Worm (Caenorhabditis elegans) whole organism, mixed stage, embryonic: ENCODE measurements around the gene rbm-22.

ENCODE experiments used
- M03D4.4 ChIP-seq: sonication (generic microtip); optimal IDR thresholded peaks from 2 replicates; lab custom pipeline; 2017; ENCODE audit warnings: mild to moderate bottlenecking, missing genetic modification characterization, missing compliant biosample characterization
- bed-3 ChIP-seq: fragments of 200-800 bp; sonication (Bioruptor generic); optimal IDR thresholded peaks from 3 replicates; lab custom pipeline; 2018; ENCODE audit warnings: mild to moderate bottlenecking, missing genetic modification characterization, moderate library complexity, missing compliant biosample characterization
- blmp-1 ChIP-seq: fragments of 150-350 bp; optimal IDR thresholded peaks from 2 replicates; lab custom pipeline; 2014; ENCODE audit warnings: missing biosample characterization, missing genetic modification characterization
- ceh-39 ChIP-seq: fragments of 150-350 bp; optimal IDR thresholded peaks from 2 replicates; lab custom pipeline; 2014; ENCODE audit warnings: missing biosample characterization, missing genetic modification characterization
- ceh-43 ChIP-seq: fragments of 200-800 bp; sonication (Bioruptor generic); optimal IDR thresholded peaks from 2 replicates; lab custom pipeline; 2018; ENCODE audit warnings: mild to moderate bottlenecking, missing genetic modification characterization, moderate library complexity, missing compliant biosample characterization
- ceh-83 ChIP-seq: fragments of 200-800 bp; sonication (Bioruptor generic); optimal IDR thresholded peaks from 2 replicates; lab custom pipeline; 2018; ENCODE audit warnings: mild to moderate bottlenecking, missing genetic modification characterization, missing compliant biosample characterization
- cnd-1 ChIP-seq: fragments of 200-800 bp; sonication (Bioruptor generic); optimal IDR thresholded peaks from 2 replicates; lab custom pipeline; 2018; ENCODE audit warnings: mild to moderate bottlenecking, missing genetic modification characterization, missing compliant biosample characterization
- drap-1 ChIP-seq: fragments of 200-800 bp; sonication (Bioruptor generic); optimal IDR thresholded peaks from 3 replicates; lab custom pipeline; 2018; ENCODE audit warnings: mild to moderate bottlenecking, missing genetic modification characterization, missing compliant biosample characterization
- elt-1 ChIP-seq: sonication (generic microtip); optimal IDR thresholded peaks from 2 replicates; lab custom pipeline; 2017; ENCODE audit warnings: missing genetic modification characterization, mild to moderate bottlenecking, missing compliant biosample characterization, antibody characterized with exemption, moderate library complexity, borderline replicate concordance; ENCODE audit not compliant: insufficient read depth
- flh-1 ChIP-seq: fragments of 200-800 bp; sonication (Bioruptor generic); optimal IDR thresholded peaks from 2 replicates; lab custom pipeline; 2018; ENCODE audit warnings: mild to moderate bottlenecking, missing genetic modification characterization, moderate library complexity, missing compliant biosample characterization
- ham-2 ChIP-seq: fragments of 200-800 bp; sonication (Bioruptor generic); optimal IDR thresholded peaks from 2 replicates; lab custom pipeline; 2018; ENCODE audit warnings: mild to moderate bottlenecking, missing genetic modification characterization, missing compliant biosample characterization
- hlh-1 ChIP-seq: fragments of 150-350 bp; optimal IDR thresholded peaks from 2 replicates; lab custom pipeline; 2014; ENCODE audit warnings: missing biosample characterization, missing genetic modification reagents, missing genetic modification characterization
- lin-13 ChIP-seq: fragments of 150-350 bp; optimal IDR thresholded peaks from 2 replicates; lab custom pipeline; 2014; ENCODE audit warnings: missing biosample characterization, missing genetic modification characterization
- lsy-2 ChIP-seq: fragments of 150-350 bp; optimal IDR thresholded peaks from 2 replicates; lab custom pipeline; 2014; ENCODE audit warnings: missing biosample characterization, missing genetic modification characterization
- mep-1 ChIP-seq: fragments of 150-350 bp; optimal IDR thresholded peaks from 2 replicates; lab custom pipeline; 2017; ENCODE audit warnings: missing biosample characterization, missing genetic modification reagents, missing genetic modification characterization, inconsistent platforms
- mls-2 ChIP-seq: sonication (generic microtip); optimal IDR thresholded peaks from 2 replicates; lab custom pipeline; 2016; ENCODE audit warnings: mild to moderate bottlenecking, missing genetic modification characterization, moderate library complexity, missing compliant biosample characterization
- nhr-12 ChIP-seq: fragments of 150-350 bp; optimal IDR thresholded peaks from 2 replicates; lab custom pipeline; 2014; ENCODE audit warnings: missing biosample characterization, missing genetic modification characterization
- nhr-2 ChIP-seq: fragments of 150-350 bp; optimal IDR thresholded peaks from 2 replicates; lab custom pipeline; 2014; ENCODE audit warnings: missing biosample characterization, missing genetic modification characterization
- nhr-237 ChIP-seq: fragments of 150-350 bp; optimal IDR thresholded peaks from 2 replicates; lab custom pipeline; 2014; ENCODE audit warnings: missing biosample characterization, missing genetic modification characterization
- nhr-28 ChIP-seq: fragments of 150-350 bp; optimal IDR thresholded peaks from 2 replicates; lab custom pipeline; 2014; ENCODE audit warnings: missing biosample characterization, missing genetic modification characterization
- nhr-76 ChIP-seq: sonication (generic microtip); optimal IDR thresholded peaks from 2 replicates; lab custom pipeline; 2017; ENCODE audit warnings: missing biosample characterization, missing genetic modification characterization
- pha-4 ChIP-seq: fragments of 150-350 bp; optimal IDR thresholded peaks from 2 replicates; lab custom pipeline; 2018; ENCODE audit warnings: missing biosample characterization, missing genetic modification reagents, missing genetic modification characterization
- sem-2 ChIP-seq: fragments of 200-800 bp; sonication (Bioruptor generic); optimal IDR thresholded peaks from 2 replicates; lab custom pipeline; 2018; ENCODE audit warnings: mild to moderate bottlenecking, missing genetic modification characterization, missing compliant biosample characterization
- sptf-1 ChIP-seq: sonication (generic microtip); optimal IDR thresholded peaks from 2 replicates; lab custom pipeline; 2017; ENCODE audit warnings: mild to moderate bottlenecking, missing genetic modification characterization, moderate library complexity, missing compliant biosample characterization
- tbx-8 ChIP-seq: fragments of 200-800 bp; sonication (Bioruptor generic); optimal IDR thresholded peaks from 2 replicates; lab custom pipeline; 2018; ENCODE audit warnings: mild to moderate bottlenecking, missing genetic modification characterization, moderate library complexity, missing compliant biosample characterization
- unc-120 ChIP-seq: sonication (generic microtip); optimal IDR thresholded peaks from 2 replicates; lab custom pipeline; 2017; ENCODE audit warnings: missing genetic modification characterization, missing compliant biosample characterization; ENCODE audit not compliant: poor library complexity, severe bottlenecking
- unc-62 ChIP-seq: fragments of 150-350 bp; optimal IDR thresholded peaks from 2 replicates; lab custom pipeline; 2014; ENCODE audit warnings: missing biosample characterization, missing genetic modification reagents, missing genetic modification characterization
- zip-8 ChIP-seq: fragments of 150-350 bp; optimal IDR thresholded peaks from 2 replicates; lab custom pipeline; 2014; ENCODE audit warnings: missing biosample characterization, missing genetic modification characterization
- ztf-11 ChIP-seq: fragments of 150-350 bp; optimal IDR thresholded peaks from 2 replicates; lab custom pipeline; 2014; ENCODE audit warnings: missing biosample characterization, missing genetic modification characterization

rbm-22 gene

DNA sequence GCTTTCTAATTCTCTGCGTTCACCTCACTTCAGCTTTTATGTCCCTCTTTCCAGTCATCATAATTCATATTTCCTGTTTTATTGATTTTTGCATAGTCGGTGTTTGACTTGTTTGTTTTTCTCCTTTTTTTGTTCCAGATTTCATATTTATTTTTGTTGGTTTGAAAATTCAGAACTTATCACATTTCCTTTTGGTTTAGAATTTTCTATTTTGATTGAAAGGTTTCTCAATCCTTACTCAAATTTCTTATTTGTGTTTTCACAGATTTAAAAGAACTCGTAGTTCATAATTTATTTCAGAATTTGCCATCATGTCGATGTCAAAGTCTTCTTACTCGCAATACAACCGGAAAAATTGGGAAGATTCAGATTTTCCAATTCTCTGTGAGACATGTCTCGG is at the start of gene rbm-22:
Gene rbm-22 (plus strand): TSS at position 301 of the 400 bp plus-strand sequence.
- no peak for TF ChIP-seq mep-1 (tag; lab: Kevin White, UChicago)
- TF ChIP-seq, all 35 proteins: peak for 0

ce11 chrIV:10812099-10812498 is 49.1 kb upstream of the rbm-22 start, which contains the start of gene miz-1:
Gene miz-1, plus strand, starts transcription at chrIV:10812399.
- TF ChIP-seq nhr-28 (tag; lab: Kevin White, UChicago), result no peak
- TF ChIP-seq mep-1 (tag; lab: Kevin White, UChicago), result no peak
- no peak for TF ChIP-seq tbx-8 (GFP tag; lab: Kevin White, UChicago)
- no peak for TF ChIP-seq bed-3 (GFP tag; lab: Kevin White, UChicago)
- TF ChIP-seq cnd-1 (tag; lab: Kevin White, UChicago), result no peak
- no peak for TF ChIP-seq nhr-237 (tag; lab: Kevin White, UChicago)
- no peak for TF ChIP-seq pha-4
- TF ChIP-seq nhr-2 (tag; lab: Kevin White, UChicago), result no peak
- no peak for TF ChIP-seq hlh-1
- no peak for TF ChIP-seq lsy-2 (tag; lab: Kevin White, UChicago)
- no peak for TF ChIP-seq nhr-12 (tag; lab: Kevin White, UChicago)
- no peak for TF ChIP-seq lin-13 (tag; lab: Kevin White, UChicago)
- no peak for TF ChIP-seq unc-120
- TF ChIP-seq nhr-76 (tag; lab: Kevin White, UChicago), result no peak
- TF ChIP-seq, all 35 proteins: peak for 0

DNA sequence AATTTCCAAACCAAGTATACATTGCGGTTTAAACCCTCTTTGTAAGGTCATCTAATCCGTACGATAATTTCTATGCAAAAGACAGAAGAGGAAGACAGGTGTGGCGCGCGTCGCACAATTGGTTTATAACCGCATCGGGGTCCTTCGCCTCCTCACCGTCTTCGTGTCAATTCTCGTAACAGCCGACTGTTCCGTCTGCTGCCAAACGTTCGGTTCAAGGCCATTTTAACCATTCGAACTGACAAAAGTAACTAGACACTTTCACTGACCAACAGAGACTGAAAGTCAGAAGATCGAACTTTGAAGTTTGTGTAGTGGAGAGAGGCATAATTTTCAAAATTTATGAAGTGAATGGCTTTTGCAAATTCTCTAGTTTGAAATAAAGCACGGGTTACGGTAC is 45.3 kb upstream of the rbm-22 start:
- TF ChIP-seq blmp-1 (tag; lab: Kevin White, UChicago) (peak; percentile 33), unc-120 (no peak)

- peak; percentile 39 for TF ChIP-seq ztf-11
- TF ChIP-seq pha-4, result peak; percentile 52
- TF ChIP-seq zip-8, result no peak
- TF ChIP-seq mep-1 (tag; lab: Kevin White, UChicago), result peak; percentile 52
- TF ChIP-seq flh-1 (GFP tag; lab: Kevin White, UChicago), result no peak
- no peak for TF ChIP-seq sem-2 (GFP tag; lab: Kevin White, UChicago)
- TF ChIP-seq nhr-76 (tag; lab: Kevin White, UChicago), result no peak
- peak; percentile 31 for TF ChIP-seq unc-62 (GFP tag; lab: Kevin White, UChicago)
- peak; percentile 96 for TF ChIP-seq nhr-2 (tag; lab: Kevin White, UChicago)
- peak; percentile 81 for TF ChIP-seq mls-2
- no peak for TF ChIP-seq bed-3 (GFP tag; lab: Kevin White, UChicago)
- TF ChIP-seq nhr-237 (tag; lab: Kevin White, UChicago), result no peak
- TF ChIP-seq unc-120, result peak; percentile 57
- no peak for TF ChIP-seq tbx-8 (GFP tag; lab: Kevin White, UChicago)
- peak; percentile 81 for TF ChIP-seq ham-2 (GFP tag; lab: Kevin White, UChicago)
- peak; percentile 32 for TF ChIP-seq hlh-1
- TF ChIP-seq blmp-1 (tag; lab: Kevin White, UChicago), result peak; percentile 49
- TF ChIP-seq cnd-1 (tag; lab: Kevin White, UChicago), result peak; percentile 64
- peak; percentile 14 for TF ChIP-seq ceh-39
- peak; percentile 38 for TF ChIP-seq lin-13 (tag; lab: Kevin White, UChicago)
- peak; percentile 10 for TF ChIP-seq M03D4.4
- TF ChIP-seq ceh-43 (GFP tag; lab: Kevin White, UChicago), result no peak
- TF ChIP-seq sptf-1, result peak; percentile 72
- peak; percentile 58 for TF ChIP-seq drap-1 (GFP tag; lab: Kevin White, UChicago)
Measured at ce11 chrIV:10817030-10817429, 44.2 kb upstream of the rbm-22 start.

DNA sequence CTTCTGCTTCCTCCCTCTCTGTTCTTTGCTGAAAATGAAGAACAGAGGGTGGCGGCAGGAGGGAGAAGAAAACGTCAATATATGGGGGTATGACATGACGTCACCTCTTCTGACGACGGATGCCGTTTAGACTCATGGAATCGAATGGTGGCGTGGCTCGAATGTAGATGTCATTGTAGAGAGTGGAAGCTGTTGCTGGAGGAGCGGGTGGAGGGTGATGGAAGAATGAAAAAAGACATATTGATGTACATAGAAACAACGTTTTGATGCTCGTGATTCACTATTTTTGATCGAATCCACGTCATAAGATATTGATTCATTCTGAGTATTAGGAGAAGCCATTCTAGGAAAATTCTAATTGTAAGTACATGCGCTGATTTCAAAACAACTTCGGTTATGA is 42.2 kb upstream of the rbm-22 start:
- TF ChIP-seq nhr-237 (tag; lab: Kevin White, UChicago) (no peak), mls-2 (no peak), ceh-43 (GFP tag; lab: Kevin White, UChicago) (no peak), hlh-1 (no peak), ceh-83 (GFP tag; lab: Kevin White, UChicago) (no peak), nhr-12 (tag; lab: Kevin White, UChicago) (no peak), mep-1 (tag; lab: Kevin White, UChicago) (no peak)
- TF ChIP-seq, all 35 proteins: peak for 0

- TF ChIP-seq cnd-1 (tag; lab: Kevin White, UChicago) (no peak), nhr-2 (tag; lab: Kevin White, UChicago) (no peak), tbx-8 (GFP tag; lab: Kevin White, UChicago) (no peak), hlh-1 (no peak), nhr-12 (tag; lab: Kevin White, UChicago) (no peak), lsy-2 (tag; lab: Kevin White, UChicago) (no peak), nhr-28 (tag; lab: Kevin White, UChicago) (no peak), ceh-43 (GFP tag; lab: Kevin White, UChicago) (no peak), elt-1 (tag; lab: Kevin White, UChicago) (no peak), ceh-83 (GFP tag; lab: Kevin White, UChicago) (no peak)
Measured at ce11 chrIV:10820114-10820513, 41.1 kb upstream of the rbm-22 start.
